Fruit fly (Drosophila melanogaster) whole organism, prepupa: Measurements from ENCODE around the gene CG1636.

ENCODE experiments used
- CG11902 ChIP-seq: fragments of 200-800 bp; sonication (Bioruptor generic); optimal IDR thresholded peaks from 3 replicates; lab custom pipeline; 2016; ENCODE audit warnings: missing biosample characterization, missing genetic modification characterization
- CG4318 ChIP-seq: fragments of 200-800 bp; sonication (Bioruptor generic); optimal IDR thresholded peaks from 3 replicates; lab custom pipeline; 2017; ENCODE audit warnings: missing biosample characterization, mild to moderate bottlenecking, missing genetic modification characterization
- Met ChIP-seq: fragments of 200-800 bp; sonication (Bioruptor generic); optimal IDR thresholded peaks from 3 replicates; lab custom pipeline; 2016; ENCODE audit warnings: missing biosample characterization, missing genetic modification characterization
- Sox15 ChIP-seq: fragments of 200-800 bp; sonication (Bioruptor generic); optimal IDR thresholded peaks from 3 replicates; lab custom pipeline; 2016; ENCODE audit warnings: missing biosample characterization, missing genetic modification characterization

- TF ChIP-seq CG4318 (GFP tag; lab: Kevin White, UChicago): peak; percentile 15
- TF ChIP-seq CG11902 (GFP tag; lab: Kevin White, UChicago): no peak
- no peak for TF ChIP-seq Sox15 (GFP tag; lab: Kevin White, UChicago)
- peak; percentile 47 for TF ChIP-seq Met (GFP tag; lab: Kevin White, UChicago)
Observed at dm6 chrX:8271363-8272061, 1.7 kb upstream of the CG1636 start, which contains the start of gene Corp.
